Worm (Caenorhabditis elegans) whole organism, L4 larva: ENCODE results near the gene idpb-5.

Source experiments
- F26F4.8 ChIP-seq: fragments of 200-800 bp; sonication (Bioruptor generic); conservative IDR thresholded peaks from 2 replicates; pipeline ENCODE4 v1.3.6; 2022; ENCODE audit warnings: missing genetic modification characterization, missing compliant biosample characterization
- F37D6.2 ChIP-seq: sonication (generic microtip); optimal IDR thresholded peaks from 2 replicates; lab custom pipeline; 2016; ENCODE audit warnings: mild to moderate bottlenecking, missing genetic modification characterization, missing compliant biosample characterization
- F44E2.7 ChIP-seq: fragments of 200-800 bp; sonication (Bioruptor generic); IDR thresholded peaks from 2 replicates; pipeline ENCODE4 v2.1.2; 2022; ENCODE audit warnings: missing genetic modification characterization, missing compliant biosample characterization
- R02D3.7 ChIP-seq: fragments of 150-350 bp; sonication (generic microtip); optimal IDR thresholded peaks from 3 replicates; lab custom pipeline; 2014; ENCODE audit warnings: missing biosample characterization, missing genetic modification characterization
- Y105C5A.15 ChIP-seq: fragments of 200-800 bp; sonication (Bioruptor generic); IDR thresholded peaks from 2 replicates; pipeline ENCODE4 v1.3.6; 2022; ENCODE audit warnings: missing genetic modification characterization, missing compliant biosample characterization
- ZK546.5 ChIP-seq, 2 experiments: sonication (generic microtip); optimal IDR thresholded peaks; 2 replicates each; lab custom pipeline; 2017; ENCODE audit warnings: missing biosample characterization in 2 of 2, missing genetic modification characterization in 2 of 2
- aha-1 ChIP-seq: fragments of 150-350 bp; peaks from one replicate; lab custom pipeline; 2014; ENCODE audit warnings: missing biosample characterization, missing genetic modification characterization
- attf-4 ChIP-seq: sonication (generic microtip); optimal IDR thresholded peaks from 3 replicates; lab custom pipeline; 2017; ENCODE audit warnings: missing biosample characterization, missing genetic modification characterization
- ceh-32 ChIP-seq: sonication (generic microtip); optimal IDR thresholded peaks from 2 replicates; lab custom pipeline; 2016; ENCODE audit warnings: mild to moderate bottlenecking, missing genetic modification characterization, missing compliant biosample characterization; ENCODE audit not compliant: poor library complexity
- ces-1 ChIP-seq: fragments of 150-350 bp; sonication (generic microtip); optimal IDR thresholded peaks from 4 replicates; lab custom pipeline; 2014; ENCODE audit warnings: missing biosample characterization, missing genetic modification reagents, missing genetic modification characterization
- ctbp-1 ChIP-seq: fragments of 200-800 bp; sonication (Bioruptor generic); IDR thresholded peaks from 2 replicates; pipeline ENCODE4 v1.3.6; 2022; ENCODE audit warnings: missing genetic modification reagents, missing genetic modification characterization, missing compliant biosample characterization
- daf-16 ChIP-seq, 3 experiments: sonication (generic microtip); optimal IDR thresholded peaks; 2 replicates each; lab custom pipeline; 2016 to 2017; ENCODE audit warnings: missing genetic modification characterization in 3 of 3, missing genetic modification reagents in 3 of 3, mild to moderate bottlenecking in 2 of 3, missing compliant biosample characterization in 2 of 3, missing biosample characterization in 1 of 3, moderate library complexity in 1 of 3
- daf-8 ChIP-seq: fragments of 200-800 bp; sonication (Bioruptor generic); IDR thresholded peaks from 2 replicates; pipeline ENCODE4 v1.3.6; 2022; ENCODE audit warnings: missing genetic modification characterization, missing compliant biosample characterization
- dmd-6 ChIP-seq: fragments of 200-800 bp; sonication (Bioruptor generic); IDR thresholded peaks from 2 replicates; pipeline ENCODE4 v1.3.6; 2022; ENCODE audit warnings: missing genetic modification reagents, missing genetic modification characterization, missing compliant biosample characterization
- dve-1 ChIP-seq: sonication (generic microtip); optimal IDR thresholded peaks from 2 replicates; lab custom pipeline; 2017; ENCODE audit warnings: antibody characterized with exemption, mild to moderate bottlenecking, missing genetic modification characterization, missing compliant biosample characterization; ENCODE audit not compliant: insufficient read depth
- egl-43 ChIP-seq: fragments of 200-800 bp; sonication (Bioruptor generic); IDR thresholded peaks from 2 replicates; pipeline ENCODE4 v1.3.6; 2022; ENCODE audit warnings: missing genetic modification reagents, missing genetic modification characterization, missing compliant biosample characterization
- fos-1 ChIP-seq: fragments of 150-350 bp; optimal IDR thresholded peaks from 2 replicates; lab custom pipeline; 2014; ENCODE audit warnings: missing biosample characterization, missing genetic modification characterization
- hlh-11 ChIP-seq: fragments of 200-800 bp; sonication (Bioruptor generic); optimal IDR thresholded peaks from 2 replicates; lab custom pipeline; 2018; ENCODE audit warnings: mild to moderate bottlenecking, missing genetic modification characterization, missing compliant biosample characterization
- hlh-30 ChIP-seq: sonication (generic microtip); optimal IDR thresholded peaks from 2 replicates; lab custom pipeline; 2017; ENCODE audit warnings: antibody characterized with exemption, mild to moderate bottlenecking, missing genetic modification characterization, missing compliant biosample characterization; ENCODE audit not compliant: insufficient read depth
- lim-7 ChIP-seq: fragments of 200-800 bp; sonication (Bioruptor generic); IDR thresholded peaks from 2 replicates; pipeline ENCODE4 v1.3.6; 2022; ENCODE audit warnings: missing genetic modification characterization, missing compliant biosample characterization
- lin-38 ChIP-seq: fragments of 200-800 bp; sonication (Bioruptor generic); IDR thresholded peaks from 2 replicates; pipeline ENCODE4 v1.3.6; 2022; ENCODE audit warnings: missing genetic modification reagents, missing genetic modification characterization, missing compliant biosample characterization
- lin-39 ChIP-seq: fragments of 150-350 bp; optimal IDR thresholded peaks from 2 replicates; lab custom pipeline; 2014; ENCODE audit warnings: missing biosample characterization, missing genetic modification reagents, missing genetic modification characterization
- lir-3 ChIP-seq: sonication (generic microtip); optimal IDR thresholded peaks from 2 replicates; lab custom pipeline; 2016; ENCODE audit warnings: mild to moderate bottlenecking, missing genetic modification characterization, missing compliant biosample characterization
- lsy-2 ChIP-seq, 2 experiments: fragments of 150-350 bp in 1 of 2; sonication (generic microtip) in 1 of 2; optimal IDR thresholded peaks; 2 replicates each; lab custom pipeline; 2014 to 2017; ENCODE audit warnings: missing biosample characterization in 2 of 2, missing genetic modification characterization in 2 of 2
- madf-5 ChIP-seq, 2 experiments: fragments of 200-800 bp; sonication (Bioruptor generic); IDR thresholded peaks; 2 replicates each; pipeline ENCODE4 v1.3.6; 2022; ENCODE audit warnings: missing compliant biosample characterization in 2 of 2, missing genetic modification characterization in 2 of 2
- mdl-1 ChIP-seq, 2 experiments: fragments of 150-350 bp in 1 of 2; sonication (generic microtip) in 1 of 2; optimal IDR thresholded peaks; 2 replicates each; lab custom pipeline; 2014 to 2017; ENCODE audit warnings: missing biosample characterization in 2 of 2, missing genetic modification characterization in 2 of 2
- mep-1 ChIP-seq: fragments of 150-350 bp; sonication (generic microtip); optimal IDR thresholded peaks from 3 replicates; lab custom pipeline; 2014; ENCODE audit warnings: missing biosample characterization, missing genetic modification characterization
- mxl-2 ChIP-seq: fragments of 200-800 bp; sonication (Bioruptor generic); conservative IDR thresholded peaks from 2 replicates; pipeline ENCODE4 v1.3.6; 2022; ENCODE audit warnings: missing genetic modification reagents, missing genetic modification characterization, missing compliant biosample characterization
- mxl-3 ChIP-seq: fragments of 200-800 bp; sonication (Bioruptor generic); optimal IDR thresholded peaks from 2 replicates; lab custom pipeline; 2018; ENCODE audit warnings: mild to moderate bottlenecking, missing genetic modification characterization, missing compliant biosample characterization
- nhr-11 ChIP-seq: fragments of 150-350 bp; optimal IDR thresholded peaks from 2 replicates; lab custom pipeline; 2014; ENCODE audit warnings: missing biosample characterization, missing genetic modification characterization
- nhr-28 ChIP-seq: fragments of 150-350 bp; optimal IDR thresholded peaks from 2 replicates; lab custom pipeline; 2014; ENCODE audit warnings: missing biosample characterization, missing genetic modification characterization
- nhr-41 ChIP-seq: fragments of 200-800 bp; sonication (Bioruptor generic); IDR thresholded peaks from 2 replicates; pipeline ENCODE4 v1.3.6; 2022; ENCODE audit warnings: missing genetic modification reagents, missing genetic modification characterization, missing compliant biosample characterization
- nhr-42 ChIP-seq: fragments of 200-800 bp; sonication (Bioruptor generic); IDR thresholded peaks from 2 replicates; pipeline ENCODE4 v1.3.6; 2022; ENCODE audit warnings: missing genetic modification characterization, missing compliant biosample characterization
- nhr-6 ChIP-seq: fragments of 150-350 bp; optimal IDR thresholded peaks from 2 replicates; lab custom pipeline; 2014; ENCODE audit warnings: missing biosample characterization, missing genetic modification characterization
- php-3 ChIP-seq: fragments of 200-800 bp; sonication (Bioruptor generic); IDR thresholded peaks from 2 replicates; pipeline ENCODE4 v1.3.6; 2022; ENCODE audit warnings: missing genetic modification reagents, missing genetic modification characterization, missing compliant biosample characterization
- rbr-2 ChIP-seq: sonication (generic microtip); optimal IDR thresholded peaks from 2 replicates; lab custom pipeline; 2016; ENCODE audit warnings: missing genotype, missing genetic modification characterization, missing compliant biosample characterization
- saeg-2 ChIP-seq: fragments of 200-800 bp; sonication (Bioruptor generic); IDR thresholded peaks from 2 replicates; pipeline ENCODE4 v1.3.6; 2022; ENCODE audit warnings: missing genetic modification reagents, missing genetic modification characterization, missing compliant biosample characterization
- spr-1 ChIP-seq: sonication (generic microtip); optimal IDR thresholded peaks from 2 replicates; lab custom pipeline; 2016; ENCODE audit warnings: mild to moderate bottlenecking, missing genetic modification characterization, missing compliant biosample characterization
- unc-62 ChIP-seq, 3 experiments: fragments of 150-350 bp in 1 of 3; sonication (generic microtip); optimal IDR thresholded peaks in 2 of 3; peaks in 1 of 3; 1 replicate in 1 of 3; 2 replicates in 2 of 3; lab custom pipeline; 2014 to 2017; ENCODE audit warnings: missing biosample characterization in 3 of 3, missing genetic modification characterization in 3 of 3, missing genetic modification reagents in 3 of 3, missing genotype in 1 of 3
- vab-7 ChIP-seq: fragments of 200-800 bp; sonication (Bioruptor generic); IDR thresholded peaks from 2 replicates; pipeline ENCODE4 v1.3.6; 2022; ENCODE audit warnings: missing genetic modification reagents, missing genetic modification characterization, missing compliant biosample characterization
- zag-1 ChIP-seq: fragments of 150-350 bp; optimal IDR thresholded peaks from 2 replicates; lab custom pipeline; 2014; ENCODE audit warnings: missing biosample characterization, missing genetic modification characterization
- zip-11 ChIP-seq: fragments of 200-800 bp; sonication (Bioruptor generic); IDR thresholded peaks from 2 replicates; pipeline ENCODE4 v1.3.6; 2022; ENCODE audit warnings: missing genetic modification characterization, missing compliant biosample characterization
- ztf-7 ChIP-seq: fragments of 150-350 bp; optimal IDR thresholded peaks from 2 replicates; lab custom pipeline; 2014; ENCODE audit warnings: missing biosample characterization, missing genetic modification characterization

The idpb-5 gene

DNA sequence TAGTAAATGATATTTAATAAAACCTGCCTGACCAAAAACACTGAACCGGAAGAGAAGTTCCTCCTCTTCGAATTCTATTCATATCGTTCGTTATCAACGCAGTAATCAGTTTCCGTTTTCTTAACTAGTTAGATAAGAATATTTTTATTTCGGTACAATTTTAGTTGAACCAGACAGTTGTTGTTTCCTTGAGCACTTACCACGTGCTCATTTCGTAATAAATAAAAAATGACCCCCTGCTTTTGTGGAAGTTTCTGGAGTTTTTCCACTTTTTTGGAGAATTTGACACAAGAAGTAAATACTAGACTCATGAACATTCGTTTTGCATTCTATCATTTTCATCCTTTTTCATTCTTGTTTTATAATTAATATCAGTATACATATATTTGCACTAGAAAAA, 14.4 kb downstream of the idpb-5 start:
- TF ChIP-seq attf-4 (tag; lab: Kevin White, UChicago), result no peak
- TF ChIP-seq ZK546.5 (tag; optimal IDR thresholded peaks at IDR 0.05; lab: Kevin White, UChicago), result no peak
- TF ChIP-seq lin-39, result no peak
- peak; percentile 10 for TF ChIP-seq dve-1 (tag; lab: Kevin White, UChicago)
- TF ChIP-seq zip-11 (GFP tag; lab: Robert Waterston, UW), result no peak
- no peak for TF ChIP-seq daf-16 (GFP tag; optimal IDR thresholded peaks at IDR 0.05; lab: Kevin White, UChicago)
- TF ChIP-seq daf-16 (tag; optimal IDR thresholded peaks at IDR 0.05; lab: Kevin White, UChicago), result peak; percentile 52
- no peak for TF ChIP-seq zag-1 (tag; lab: Kevin White, UChicago)
- TF ChIP-seq lim-7 (GFP tag; lab: Robert Waterston, UW), result no peak
- no peak for TF ChIP-seq saeg-2 (GFP tag; lab: Robert Waterston, UW)
- TF ChIP-seq Y105C5A.15 (GFP tag; lab: Robert Waterston, UW), result no peak
- peak in 1 of 2 experiments; percentile 8 for TF ChIP-seq mdl-1 (tag; optimal IDR thresholded peaks at IDR 0.05; lab: Kevin White, UChicago)

DNA sequence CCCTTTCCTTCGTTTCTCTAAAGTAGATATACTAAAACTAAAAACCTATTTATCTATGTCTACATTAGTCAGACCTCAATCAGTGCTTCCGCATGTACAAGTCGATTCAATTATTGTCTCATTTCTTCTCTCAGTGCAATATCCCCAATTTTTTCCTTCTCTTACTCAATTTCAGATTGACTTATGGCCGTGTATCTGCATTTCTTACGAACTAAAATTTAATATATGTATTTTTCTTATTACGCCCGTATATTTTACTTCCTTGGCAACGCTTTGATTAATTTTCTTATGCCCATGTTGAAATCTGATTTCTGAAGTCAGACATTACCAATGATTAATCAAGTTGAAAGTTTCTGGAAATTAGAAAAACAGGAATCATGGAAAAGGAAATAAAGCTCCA, 15.6 kb downstream of the idpb-5 start:
- peak; percentile 8 for TF ChIP-seq rbr-2 (tag; lab: Kevin White, UChicago)
- TF ChIP-seq ZK546.5 (tag; optimal IDR thresholded peaks at IDR 0.05; lab: Kevin White, UChicago), result no peak
- no peak for TF ChIP-seq nhr-42 (GFP tag; lab: Robert Waterston, UW)
- TF ChIP-seq php-3 (GFP tag; lab: Robert Waterston, UW), result no peak
- no peak for TF ChIP-seq R02D3.7 (tag; lab: Kevin White, UChicago)
- no peak for TF ChIP-seq nhr-41
- TF ChIP-seq lsy-2 (tag; optimal IDR thresholded peaks at IDR 0.05; lab: Kevin White, UChicago), result peak in 1 of 2 experiments; percentile 14
- no peak for TF ChIP-seq mep-1 (tag; lab: Kevin White, UChicago)
- TF ChIP-seq F44E2.7, result no peak
- peak; percentile 60 for TF ChIP-seq ces-1
- peak; percentile 12 for TF ChIP-seq F37D6.2 (tag; lab: Kevin White, UChicago)
- TF ChIP-seq ceh-32 (tag; lab: Kevin White, UChicago), result no peak
- TF ChIP-seq fos-1 (tag; lab: Kevin White, UChicago), result no peak
- TF ChIP-seq attf-4 (tag; lab: Kevin White, UChicago), result no peak
- TF ChIP-seq nhr-11 (tag; lab: Kevin White, UChicago), result peak; percentile 42
- TF ChIP-seq ztf-7, result no peak
- no peak for TF ChIP-seq lir-3 (tag; lab: Kevin White, UChicago)
- TF ChIP-seq nhr-6 (tag; lab: Kevin White, UChicago), result no peak
- no peak for TF ChIP-seq daf-8
- no peak for TF ChIP-seq mxl-3 (GFP tag; lab: Kevin White, UChicago)
- peak in 1 of 2 experiments; percentile 43 for TF ChIP-seq unc-62 (GFP tag; optimal IDR thresholded peaks at IDR 0.05 in 1 of 2; lab: Kevin White, UChicago)
- TF ChIP-seq unc-62 (tag; optimal IDR thresholded peaks at IDR 0.05; lab: Kevin White, UChicago), result no peak

DNA sequence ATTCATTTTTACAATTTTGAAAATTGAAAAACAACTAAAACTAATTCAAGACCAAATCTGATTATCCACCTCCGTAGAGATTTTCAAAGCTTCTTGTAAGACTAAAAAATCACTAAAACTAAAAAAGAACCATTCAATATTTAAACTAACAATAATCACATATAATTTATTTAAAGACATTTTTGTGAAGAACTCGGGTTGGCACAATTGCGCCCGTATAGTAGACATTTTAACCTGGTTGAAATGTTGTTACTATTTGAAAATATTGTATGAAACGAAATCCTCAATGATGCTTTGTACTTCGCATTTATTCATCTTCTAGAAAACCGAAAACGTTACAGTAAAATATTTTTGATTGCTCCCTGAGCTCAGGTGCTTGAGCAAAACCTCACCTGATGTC, 16.7 kb downstream of the idpb-5 start:
- peak in 1 of 2 experiments; percentile 74 for TF ChIP-seq unc-62 (GFP tag; optimal IDR thresholded peaks at IDR 0.05 in 1 of 2; lab: Kevin White, UChicago)
- no peak for TF ChIP-seq unc-62 (tag; optimal IDR thresholded peaks at IDR 0.05; lab: Kevin White, UChicago)
- peak; percentile 75 for TF ChIP-seq aha-1 (tag; lab: Kevin White, UChicago)
- no peak for TF ChIP-seq madf-5 (GFP tag; IDR thresholded peaks at IDR 0.05; lab: Robert Waterston, UW)

DNA sequence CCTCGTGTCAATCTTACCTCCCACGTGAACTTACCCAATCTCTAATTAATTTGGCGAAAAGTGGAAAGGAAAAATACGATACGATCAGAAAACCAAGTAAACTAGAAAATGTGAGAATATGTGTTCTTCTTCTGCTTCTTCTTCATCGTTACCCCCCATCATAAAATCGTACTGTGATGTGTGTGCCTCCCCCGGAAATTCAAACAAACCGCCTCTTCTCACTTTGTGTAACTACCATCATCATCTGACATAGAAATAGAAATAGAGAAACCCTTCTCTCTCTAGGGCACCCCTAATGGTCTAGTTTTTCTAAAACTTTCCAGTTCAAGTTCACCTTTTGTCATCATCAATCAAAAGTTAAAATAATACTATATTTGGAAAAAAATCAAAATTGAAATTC, 18.4 kb downstream of the idpb-5 start:
- TF ChIP-seq egl-43 (GFP tag; lab: Robert Waterston, UW), result no peak
- TF ChIP-seq hlh-11 (tag; lab: Kevin White, UChicago), result peak; percentile 1
- peak; percentile 4 for TF ChIP-seq mep-1 (tag; lab: Kevin White, UChicago)
- peak; percentile 25 for TF ChIP-seq nhr-28 (tag; lab: Kevin White, UChicago)
- no peak for TF ChIP-seq mxl-3 (GFP tag; lab: Kevin White, UChicago)
- no peak for TF ChIP-seq nhr-42 (GFP tag; lab: Robert Waterston, UW)
- TF ChIP-seq aha-1 (tag; lab: Kevin White, UChicago), result peak; percentile 97
- TF ChIP-seq mxl-2 (GFP tag; lab: Robert Waterston, UW), result no peak
- no peak for TF ChIP-seq spr-1
- TF ChIP-seq vab-7 (GFP tag; lab: Robert Waterston, UW), result no peak
- TF ChIP-seq mdl-1 (tag; optimal IDR thresholded peaks at IDR 0.05; lab: Kevin White, UChicago), result peak; percentile 8 to 17
- no peak for TF ChIP-seq unc-62 (GFP tag; optimal IDR thresholded peaks at IDR 0.05 in 1 of 2; lab: Kevin White, UChicago)
- no peak for TF ChIP-seq unc-62 (tag; optimal IDR thresholded peaks at IDR 0.05; lab: Kevin White, UChicago)
- no peak for TF ChIP-seq F26F4.8 (GFP tag; lab: Robert Waterston, UW)
- peak; percentile 39 for TF ChIP-seq hlh-30 (tag; lab: Kevin White, UChicago)
- TF ChIP-seq lin-38 (GFP tag; lab: Robert Waterston, UW), result no peak
- TF ChIP-seq ctbp-1 (GFP tag; lab: Robert Waterston, UW), result no peak
- peak; percentile 25; the same call in 1 of the 2 replicates for TF ChIP-seq dmd-6 (GFP tag; lab: Robert Waterston, UW)
